Fruit fly (Drosophila melanogaster): ENCODE data around the gene Cdc5.

DNA sequence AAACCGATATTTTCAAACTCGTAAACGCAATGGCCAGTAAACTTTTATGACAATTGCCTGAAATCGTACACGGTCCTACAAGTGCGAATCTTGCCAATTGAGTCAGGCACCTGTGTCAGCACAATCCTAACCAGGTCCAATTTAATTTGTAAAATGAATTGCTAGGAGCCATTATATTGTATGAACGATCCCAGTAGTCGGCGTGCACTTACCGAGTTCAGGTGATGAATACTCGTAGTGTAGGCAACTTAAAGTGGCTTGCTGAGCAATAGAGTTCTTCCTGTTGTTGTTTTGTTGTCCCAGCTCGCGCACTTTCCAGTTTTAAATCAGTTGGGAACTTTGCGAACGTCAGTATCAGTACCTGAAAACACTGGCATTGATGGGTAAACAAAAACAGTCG, 20.6 kb downstream of the Cdc5 start:
- TF ChIP-seq psq (optimal IDR thresholded peaks at IDR 0.05) (no peak), pan (optimal IDR thresholded peaks at IDR 0.05) (no peak), EcR (GFP tag; optimal IDR thresholded peaks at IDR 0.05) (no peak), Dll (optimal IDR thresholded peaks at IDR 0.05) (no peak), usp (GFP tag; optimal IDR thresholded peaks at IDR 0.05) (no peak), CG8478 (optimal IDR thresholded peaks at IDR 0.05) (no peak)
